Fruit fly (Drosophila melanogaster): Measurements from ENCODE around the gene CG45089.

The CG45089 gene

DNA sequence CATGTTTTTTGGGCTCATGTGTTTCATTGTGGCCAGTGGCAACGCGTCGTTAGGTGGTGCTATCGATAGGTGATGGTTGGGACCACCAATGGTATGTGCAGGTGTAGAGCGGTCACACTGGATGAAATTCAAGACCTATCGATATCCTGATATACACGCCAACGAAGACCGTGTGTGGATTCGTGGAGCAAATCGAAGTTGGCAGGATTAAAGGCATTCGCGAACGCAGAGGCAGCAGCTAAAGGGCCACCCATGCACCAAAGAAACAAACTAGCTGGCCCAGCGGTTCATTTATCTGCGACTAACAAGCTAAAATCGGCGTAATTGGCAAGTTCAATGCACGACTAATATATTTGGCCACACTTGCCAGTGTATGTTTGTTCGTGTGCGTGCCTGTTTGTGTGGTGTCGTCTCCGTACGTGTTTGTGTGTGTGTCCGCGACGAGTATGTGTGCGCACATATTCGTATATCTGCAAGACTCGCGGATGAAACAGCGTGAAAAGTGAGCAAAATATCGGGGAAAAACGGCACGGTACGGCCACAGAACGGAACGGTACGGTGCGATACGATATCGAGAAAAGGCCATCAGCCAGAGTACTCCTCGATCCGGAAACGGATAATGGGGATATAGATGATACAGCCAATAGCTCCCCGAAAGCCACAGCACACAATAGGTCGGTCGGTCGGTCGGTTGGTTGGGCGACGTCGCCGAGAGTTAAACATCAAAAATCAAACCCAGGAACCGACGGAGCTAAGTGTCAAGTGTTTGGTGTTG is 42.4 kb upstream of the CG45089 start, which contains the start of gene Ubr3 (continued):
- no peak for TF ChIP-seq danr (GFP tag; IDR thresholded peaks at IDR 0.05)
- TF ChIP-seq BEAF-32 (GFP tag; optimal IDR thresholded peaks at IDR 0.05): peak; percentile 87
- peak; percentile 68 for TF ChIP-seq unc-4 (GFP tag; IDR thresholded peaks at IDR 0.05; ENCODE audit: partially characterized antibody)
- no peak for TF ChIP-seq emc (GFP tag; optimal IDR thresholded peaks at IDR 0.05)
- 0 out of 4 replicates have a peak, but pooled peaks have one; percentile 30 for TF ChIP-seq chinmo (GFP tag; IDR thresholded peaks at IDR 0.05; ENCODE audit: partially characterized antibody)
- TF ChIP-seq Usf (GFP tag; optimal IDR thresholded peaks at IDR 0.05): no peak
- TF ChIP-seq Sry-δ (GFP tag; optimal IDR thresholded peaks at IDR 0.05): peak; percentile 82
- peak; percentile 78 for TF ChIP-seq Scr (GFP tag; IDR thresholded peaks at IDR 0.05; ENCODE audit: partially characterized antibody)
- no peak for TF ChIP-seq CG12155 (GFP tag; optimal IDR thresholded peaks at IDR 0.05)
- TF ChIP-seq CG13894 (tag; optimal IDR thresholded peaks at IDR 0.05): no peak
- TF ChIP-seq gsb (GFP tag; IDR thresholded peaks at IDR 0.05): no peak
- TF ChIP-seq mam (GFP tag; optimal IDR thresholded peaks at IDR 0.05): peak; percentile 4
- TF ChIP-seq CG1024 (GFP tag; IDR thresholded peaks at IDR 0.05): no peak
- TF ChIP-seq CG14710 (tag; optimal IDR thresholded peaks at IDR 0.05): peak; percentile 52
- peak; percentile 87 for TF ChIP-seq Dref (GFP tag; IDR thresholded peaks at IDR 0.05)
- TF ChIP-seq Spps (tag; optimal IDR thresholded peaks at IDR 0.05): no peak
- TF ChIP-seq D (optimal IDR thresholded peaks at IDR 0.05): peak; percentile 91
- no peak for TF ChIP-seq D (GFP tag; optimal IDR thresholded peaks at IDR 0.05)
- no peak for TF ChIP-seq CG8290 (GFP tag; optimal IDR thresholded peaks at IDR 0.05)
- TF ChIP-seq CG8290 (tag; optimal IDR thresholded peaks at IDR 0.05): peak in 1 of 2 experiments; percentile 59
- TF ChIP-seq Pdp1 (GFP tag; optimal IDR thresholded peaks at IDR 0.05): peak in 1 of 2 experiments; percentile 19
- TF ChIP-seq Nf-YC (tag; optimal IDR thresholded peaks at IDR 0.05): peak; percentile 57
- TF ChIP-seq Nf-YB (GFP tag; optimal IDR thresholded peaks at IDR 0.05): peak; percentile 30
- TF ChIP-seq CG17802 (tag; optimal IDR thresholded peaks at IDR 0.05): peak; percentile 50
- no peak for TF ChIP-seq Sry-β (GFP tag; optimal IDR thresholded peaks at IDR 0.05)
- no peak for TF ChIP-seq Oaz (GFP tag; IDR thresholded peaks at IDR 0.05)
- TF ChIP-seq hb (GFP tag; IDR thresholded peaks at IDR 0.05; ENCODE audit: partially characterized antibody): peak; percentile 76
- no peak for TF ChIP-seq Atf3 (GFP tag; optimal IDR thresholded peaks at IDR 0.05)
- TF ChIP-seq HmgD (GFP tag; optimal IDR thresholded peaks at IDR 0.05): peak; percentile 51
- peak; percentile 29 for TF ChIP-seq CG30020 (tag; optimal IDR thresholded peaks at IDR 0.05)
- peak; percentile 25 for TF ChIP-seq Abd-B (GFP tag; optimal IDR thresholded peaks at IDR 0.05)
- peak; percentile 0 for TF ChIP-seq HHEX (GFP tag; optimal IDR thresholded peaks at IDR 0.05)
- TF ChIP-seq toy (GFP tag; IDR thresholded peaks at IDR 0.05): no peak
- TF ChIP-seq cato (GFP tag; optimal IDR thresholded peaks at IDR 0.05; ENCODE audit: borderline replicate concordance): no peak
- TF ChIP-seq CG9876 (GFP tag; optimal IDR thresholded peaks at IDR 0.05): peak; percentile 21
- no peak for TF ChIP-seq mirr (GFP tag; optimal IDR thresholded peaks at IDR 0.05)
- TF ChIP-seq CG6175 (GFP tag; IDR thresholded peaks at IDR 0.05): peak; percentile 90
- TF ChIP-seq CG2116 (GFP tag; optimal IDR thresholded peaks at IDR 0.05): peak; percentile 94
- no peak for TF ChIP-seq caup (GFP tag; optimal IDR thresholded peaks at IDR 0.05; ENCODE audit: severe bottlenecking)
- TF ChIP-seq al (GFP tag; IDR thresholded peaks at IDR 0.05): 0 out of 2 replicates have a peak, but pooled peaks have one; percentile 8
- peak; percentile 41 for TF ChIP-seq CG17186 (GFP tag; optimal IDR thresholded peaks at IDR 0.05)
- peak; percentile 82 for TF ChIP-seq CG42726 (GFP tag; IDR thresholded peaks at IDR 0.05; ENCODE audit: partially characterized antibody)
- TF ChIP-seq Mad (GFP tag; optimal IDR thresholded peaks at IDR 0.05): no peak
- TF ChIP-seq CG12659 (GFP tag; optimal IDR thresholded peaks at IDR 0.05): peak; percentile 69
- TF ChIP-seq CG7839 (tag; optimal IDR thresholded peaks at IDR 0.05): peak; percentile 5
- peak; percentile 26 for TF ChIP-seq Myb (GFP tag; optimal IDR thresholded peaks at IDR 0.05)
- peak; percentile 36 for TF ChIP-seq CG18599 (GFP tag; optimal IDR thresholded peaks at IDR 0.05)
- TF ChIP-seq CG2120 (GFP tag; optimal IDR thresholded peaks at IDR 0.05): peak; percentile 20

All from whole organism, embryonic.